Worm (Caenorhabditis elegans) whole organism, L4 larva: ENCODE measurements around the gene rpl-36.

Experiments
- D1046.2 ChIP-seq: fragments of 200-800 bp; sonication (Bioruptor generic); IDR thresholded peaks from 2 replicates; pipeline ENCODE4 v1.3.6; 2022; ENCODE audit warnings: missing genetic modification characterization, missing compliant biosample characterization
- F49E8.2 ChIP-seq: sonication (generic microtip); optimal IDR thresholded peaks from 2 replicates; lab custom pipeline; 2016; ENCODE audit warnings: missing compliant biosample characterization, mild to moderate bottlenecking, missing genetic modification characterization, borderline replicate concordance
- R02D3.7 ChIP-seq: fragments of 150-350 bp; sonication (generic microtip); optimal IDR thresholded peaks from 3 replicates; lab custom pipeline; 2014; ENCODE audit warnings: missing biosample characterization, missing genetic modification characterization
- T20F7.1 ChIP-seq: fragments of 200-800 bp; sonication (Bioruptor generic); optimal IDR thresholded peaks from 2 replicates; lab custom pipeline; 2018; ENCODE audit warnings: mild to moderate bottlenecking, missing genetic modification characterization, missing compliant biosample characterization
- Y105C5A.15 ChIP-seq: fragments of 200-800 bp; sonication (Bioruptor generic); IDR thresholded peaks from 2 replicates; pipeline ENCODE4 v1.3.6; 2022; ENCODE audit warnings: missing genetic modification characterization, missing compliant biosample characterization
- Y75B8A.6 ChIP-seq: fragments of 200-800 bp; sonication (Bioruptor generic); IDR thresholded peaks from 2 replicates; pipeline ENCODE4 v1.3.6; 2022; ENCODE audit warnings: missing genetic modification reagents, missing genetic modification characterization, missing compliant biosample characterization
- ZK546.5 ChIP-seq, 2 experiments: sonication (generic microtip); optimal IDR thresholded peaks; 2 replicates each; lab custom pipeline; 2017; ENCODE audit warnings: missing biosample characterization in 2 of 2, missing genetic modification characterization in 2 of 2
- aha-1 ChIP-seq: fragments of 150-350 bp; peaks from one replicate; lab custom pipeline; 2014; ENCODE audit warnings: missing biosample characterization, missing genetic modification characterization
- ama-1 ChIP-seq: fragments of 150-350 bp; optimal IDR thresholded peaks from 2 replicates; lab custom pipeline; 2014; ENCODE audit warnings: inconsistent platforms, mixed read lengths
- ceh-44 ChIP-seq: fragments of 200-800 bp; sonication (Bioruptor generic); IDR thresholded peaks from 2 replicates; pipeline ENCODE4 v1.3.6; 2022; ENCODE audit warnings: missing genetic modification reagents, missing genetic modification characterization, missing compliant biosample characterization
- ceh-82 ChIP-seq: sonication (generic microtip); optimal IDR thresholded peaks from 2 replicates; lab custom pipeline; 2017; ENCODE audit warnings: missing biosample characterization, missing genetic modification characterization
- ctbp-1 ChIP-seq: fragments of 200-800 bp; sonication (Bioruptor generic); IDR thresholded peaks from 2 replicates; pipeline ENCODE4 v1.3.6; 2022; ENCODE audit warnings: missing genetic modification reagents, missing genetic modification characterization, missing compliant biosample characterization
- daf-12 ChIP-seq: fragments of 150-350 bp; optimal IDR thresholded peaks from 2 replicates; lab custom pipeline; 2014; ENCODE audit warnings: missing biosample characterization, missing genetic modification reagents, missing genetic modification characterization
- daf-16 ChIP-seq, 3 experiments: sonication (generic microtip); optimal IDR thresholded peaks; 2 replicates each; lab custom pipeline; 2016 to 2017; ENCODE audit warnings: missing genetic modification characterization in 3 of 3, missing genetic modification reagents in 3 of 3, mild to moderate bottlenecking in 2 of 3, missing compliant biosample characterization in 2 of 3, missing biosample characterization in 1 of 3, moderate library complexity in 1 of 3
- daf-8 ChIP-seq: fragments of 200-800 bp; sonication (Bioruptor generic); IDR thresholded peaks from 2 replicates; pipeline ENCODE4 v1.3.6; 2022; ENCODE audit warnings: missing genetic modification characterization, missing compliant biosample characterization
- dpl-1 ChIP-seq: fragments of 150-350 bp; optimal IDR thresholded peaks from 2 replicates; lab custom pipeline; 2014; ENCODE audit warnings: missing biosample characterization, missing genetic modification reagents, missing genetic modification characterization
- duxl-1 ChIP-seq: sonication (generic microtip); optimal IDR thresholded peaks from 2 replicates; lab custom pipeline; 2016; ENCODE audit warnings: mild to moderate bottlenecking, missing genetic modification characterization, moderate library complexity, missing compliant biosample characterization; ENCODE audit not compliant: poor library complexity
- egl-27 ChIP-seq: sonication (generic microtip); optimal IDR thresholded peaks from 3 replicates; lab custom pipeline; 2017; ENCODE audit warnings: missing biosample characterization, missing genetic modification reagents, missing genetic modification characterization
- hif-1 ChIP-seq, 2 experiments: sonication (generic microtip); optimal IDR thresholded peaks; 2 replicates each; lab custom pipeline; 2016 to 2017; ENCODE audit warnings: missing compliant biosample characterization in 2 of 2, missing genetic modification characterization in 2 of 2, missing genetic modification reagents in 2 of 2, missing genotype in 2 of 2, mild to moderate bottlenecking in 1 of 2
- hmg-1.1 ChIP-seq: fragments of 200-800 bp; sonication (Bioruptor generic); IDR thresholded peaks from 2 replicates; pipeline ENCODE4 v1.3.6; 2022; ENCODE audit warnings: missing genetic modification reagents, missing genetic modification characterization, missing compliant biosample characterization
- lim-7 ChIP-seq: fragments of 200-800 bp; sonication (Bioruptor generic); IDR thresholded peaks from 2 replicates; pipeline ENCODE4 v1.3.6; 2022; ENCODE audit warnings: missing genetic modification characterization, missing compliant biosample characterization
- lin-1 ChIP-seq: fragments of 200-800 bp; sonication (Bioruptor generic); IDR thresholded peaks from 2 replicates; pipeline ENCODE4 v1.3.6; 2022; ENCODE audit warnings: missing genetic modification reagents, missing genetic modification characterization, missing compliant biosample characterization
- lin-29 ChIP-seq: fragments of 200-800 bp; sonication (Bioruptor generic); IDR thresholded peaks from 2 replicates; pipeline ENCODE4 v1.3.6; 2022; ENCODE audit warnings: missing genetic modification reagents, missing genetic modification characterization, missing compliant biosample characterization
- lir-3 ChIP-seq: sonication (generic microtip); optimal IDR thresholded peaks from 2 replicates; lab custom pipeline; 2016; ENCODE audit warnings: mild to moderate bottlenecking, missing genetic modification characterization, missing compliant biosample characterization
- lsy-2 ChIP-seq, 2 experiments: fragments of 150-350 bp in 1 of 2; sonication (generic microtip) in 1 of 2; optimal IDR thresholded peaks; 2 replicates each; lab custom pipeline; 2014 to 2017; ENCODE audit warnings: missing biosample characterization in 2 of 2, missing genetic modification characterization in 2 of 2
- madf-9 ChIP-seq: fragments of 200-800 bp; sonication (Bioruptor generic); conservative IDR thresholded peaks from 2 replicates; pipeline ENCODE4 v1.3.6; 2022; ENCODE audit warnings: missing genetic modification reagents, missing genetic modification characterization, missing compliant biosample characterization
- mdl-1 ChIP-seq, 2 experiments: fragments of 150-350 bp in 1 of 2; sonication (generic microtip) in 1 of 2; optimal IDR thresholded peaks; 2 replicates each; lab custom pipeline; 2014 to 2017; ENCODE audit warnings: missing biosample characterization in 2 of 2, missing genetic modification characterization in 2 of 2
- mep-1 ChIP-seq: fragments of 150-350 bp; sonication (generic microtip); optimal IDR thresholded peaks from 3 replicates; lab custom pipeline; 2014; ENCODE audit warnings: missing biosample characterization, missing genetic modification characterization
- mxl-2 ChIP-seq: fragments of 200-800 bp; sonication (Bioruptor generic); conservative IDR thresholded peaks from 2 replicates; pipeline ENCODE4 v1.3.6; 2022; ENCODE audit warnings: missing genetic modification reagents, missing genetic modification characterization, missing compliant biosample characterization
- mxl-3 ChIP-seq: fragments of 200-800 bp; sonication (Bioruptor generic); optimal IDR thresholded peaks from 2 replicates; lab custom pipeline; 2018; ENCODE audit warnings: mild to moderate bottlenecking, missing genetic modification characterization, missing compliant biosample characterization
- nhr-10 ChIP-seq: fragments of 150-350 bp; optimal IDR thresholded peaks from 2 replicates; lab custom pipeline; 2014; ENCODE audit warnings: missing biosample characterization, missing genetic modification characterization
- nhr-102 ChIP-seq: sonication (generic microtip); optimal IDR thresholded peaks from 2 replicates; lab custom pipeline; 2016; ENCODE audit warnings: mild to moderate bottlenecking, missing genetic modification characterization, moderate library complexity, missing compliant biosample characterization
- nhr-11 ChIP-seq: fragments of 150-350 bp; optimal IDR thresholded peaks from 2 replicates; lab custom pipeline; 2014; ENCODE audit warnings: missing biosample characterization, missing genetic modification characterization
- nhr-25 ChIP-seq: sonication (generic microtip); optimal IDR thresholded peaks from 2 replicates; lab custom pipeline; 2017; ENCODE audit warnings: missing genetic modification characterization, mild to moderate bottlenecking, missing compliant biosample characterization, antibody characterized with exemption, moderate library complexity, borderline replicate concordance; ENCODE audit not compliant: insufficient read depth
- nhr-28 ChIP-seq: fragments of 150-350 bp; optimal IDR thresholded peaks from 2 replicates; lab custom pipeline; 2014; ENCODE audit warnings: missing biosample characterization, missing genetic modification characterization
- nhr-6 ChIP-seq: fragments of 150-350 bp; optimal IDR thresholded peaks from 2 replicates; lab custom pipeline; 2014; ENCODE audit warnings: missing biosample characterization, missing genetic modification characterization
- php-3 ChIP-seq: fragments of 200-800 bp; sonication (Bioruptor generic); IDR thresholded peaks from 2 replicates; pipeline ENCODE4 v1.3.6; 2022; ENCODE audit warnings: missing genetic modification reagents, missing genetic modification characterization, missing compliant biosample characterization
- rbr-2 ChIP-seq: sonication (generic microtip); optimal IDR thresholded peaks from 2 replicates; lab custom pipeline; 2016; ENCODE audit warnings: missing genotype, missing genetic modification characterization, missing compliant biosample characterization
- saeg-2 ChIP-seq: fragments of 200-800 bp; sonication (Bioruptor generic); IDR thresholded peaks from 2 replicates; pipeline ENCODE4 v1.3.6; 2022; ENCODE audit warnings: missing genetic modification reagents, missing genetic modification characterization, missing compliant biosample characterization
- set-16 ChIP-seq: fragments of 200-800 bp; sonication (Bioruptor generic); IDR thresholded peaks from 2 replicates; pipeline ENCODE4 v1.3.6; 2022; ENCODE audit warnings: missing genetic modification reagents, missing genetic modification characterization, missing compliant biosample characterization
- spr-1 ChIP-seq: sonication (generic microtip); optimal IDR thresholded peaks from 2 replicates; lab custom pipeline; 2016; ENCODE audit warnings: mild to moderate bottlenecking, missing genetic modification characterization, missing compliant biosample characterization
- tra-1 ChIP-seq: fragments of 200-800 bp; sonication (Bioruptor generic); IDR thresholded peaks from 2 replicates; pipeline ENCODE4 v1.3.6; 2022; ENCODE audit warnings: missing genetic modification reagents, missing genetic modification characterization, missing compliant biosample characterization
- unc-62 ChIP-seq, 3 experiments: fragments of 150-350 bp in 1 of 3; sonication (generic microtip); optimal IDR thresholded peaks in 2 of 3; peaks in 1 of 3; 1 replicate in 1 of 3; 2 replicates in 2 of 3; lab custom pipeline; 2014 to 2017; ENCODE audit warnings: missing biosample characterization in 3 of 3, missing genetic modification characterization in 3 of 3, missing genetic modification reagents in 3 of 3, missing genotype in 1 of 3
- zag-1 ChIP-seq: fragments of 150-350 bp; optimal IDR thresholded peaks from 2 replicates; lab custom pipeline; 2014; ENCODE audit warnings: missing biosample characterization, missing genetic modification characterization
- zfp-3 ChIP-seq: fragments of 200-800 bp; sonication (Bioruptor generic); conservative IDR thresholded peaks from 2 replicates; pipeline ENCODE4 v1.3.6; 2022; ENCODE audit warnings: missing genetic modification reagents, missing genetic modification characterization, missing compliant biosample characterization

Gene rpl-36

DNA sequence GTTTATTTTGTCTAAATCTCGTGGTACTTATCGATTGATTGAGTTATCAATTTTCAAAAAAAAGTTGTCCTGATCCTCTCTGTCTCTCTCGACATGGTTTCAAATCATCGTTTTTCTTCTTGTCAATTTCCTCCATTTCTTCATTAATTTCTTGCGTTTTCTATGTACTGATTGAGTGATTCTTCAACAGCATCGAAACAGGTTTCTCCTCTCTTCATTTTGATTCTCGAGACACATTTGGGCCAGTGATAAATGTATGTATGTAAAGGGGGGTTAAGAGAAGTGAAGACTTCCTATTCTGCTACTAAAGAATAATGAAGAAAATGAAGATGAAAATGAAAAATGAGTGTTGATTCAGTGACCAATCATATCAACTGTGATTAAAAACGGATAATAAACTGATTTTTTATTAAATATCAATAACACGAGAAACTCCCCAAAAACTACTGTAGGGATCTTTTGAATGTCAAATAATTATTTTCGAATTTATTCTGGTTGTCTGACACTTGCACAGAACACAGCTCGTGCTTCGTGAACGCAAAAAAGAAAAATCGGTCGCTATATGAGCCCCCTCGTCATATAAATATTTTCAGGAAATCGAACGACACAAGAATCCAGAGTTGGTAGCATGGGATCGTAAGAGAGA, 23.2 kb downstream of the rpl-36 start (continued):
- TF ChIP-seq aha-1 (peak; percentile 95), F49E8.2 (tag; lab: Kevin White, UChicago) (no peak), mdl-1 (tag; optimal IDR thresholded peaks at IDR 0.05; lab: Kevin White, UChicago) (peak in 1 of 2 experiments; percentile 50), php-3 (no peak)

DNA sequence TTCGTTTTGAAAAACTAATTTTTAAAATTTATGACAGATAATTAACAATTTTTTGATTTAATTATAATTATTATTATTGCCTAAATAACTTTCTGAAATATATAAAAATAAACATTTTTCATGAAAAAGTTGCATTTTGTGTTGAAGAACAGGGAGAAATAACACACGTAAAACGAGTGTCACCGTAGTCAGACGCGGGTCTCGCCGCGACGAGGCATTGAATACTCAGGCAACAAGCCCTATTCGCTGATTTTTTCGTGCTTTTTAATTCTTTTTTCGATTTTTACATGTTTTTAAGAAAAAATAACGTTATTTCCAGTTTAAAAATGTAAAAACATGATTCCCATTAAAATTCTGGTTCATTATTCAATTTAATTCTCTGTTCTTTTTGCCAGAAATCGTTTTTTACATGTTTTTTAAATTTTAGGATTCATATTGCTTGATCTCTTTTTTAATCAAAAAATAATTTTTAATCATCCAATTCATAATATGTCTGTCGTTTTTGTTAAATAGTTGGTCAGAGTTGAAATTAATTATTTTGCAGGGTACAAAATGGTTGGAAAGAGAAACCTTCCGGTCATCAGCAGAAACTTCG, 27.9 kb downstream of the rpl-36 start, which contains the start of gene rpl-6:
TSS of gene rpl-6 (plus strand) at position 545 of the 595 bp plus-strand sequence.
- TF ChIP-seq ceh-82 (tag; lab: Kevin White, UChicago): no peak
- TF ChIP-seq zag-1 (tag; lab: Kevin White, UChicago): no peak
- TF ChIP-seq mep-1 (tag; lab: Kevin White, UChicago): peak; percentile 91
- TF ChIP-seq mdl-1 (tag; optimal IDR thresholded peaks at IDR 0.05; lab: Kevin White, UChicago): peak in 1 of 2 experiments; percentile 26
- TF ChIP-seq madf-9: no peak
- peak in 1 of 2 experiments; percentile 82 for TF ChIP-seq hif-1 (tag; optimal IDR thresholded peaks at IDR 0.05; lab: Kevin White, UChicago)
- TF ChIP-seq set-16: no peak
- TF ChIP-seq rbr-2 (tag; lab: Kevin White, UChicago): peak; percentile 79
- peak; percentile 46; the same call in 1 of the 2 replicates for TF ChIP-seq ctbp-1
- TF ChIP-seq dpl-1 (GFP tag; lab: Kevin White, UChicago): peak; percentile 88
- TF ChIP-seq Y75B8A.6 (GFP tag; lab: Robert Waterston, UW): no peak
- 0 out of 2 replicates have a peak, but pooled peaks have one; percentile 32 for TF ChIP-seq ceh-44 (GFP tag; lab: Robert Waterston, UW)
- peak; percentile 99 for TF ChIP-seq D1046.2 (GFP tag; lab: Robert Waterston, UW)
- peak; percentile 82 for TF ChIP-seq nhr-102 (tag; lab: Kevin White, UChicago)
- 0 out of 2 replicates have a peak, but pooled peaks have one; percentile 17 for TF ChIP-seq lim-7 (GFP tag; lab: Robert Waterston, UW)
- no peak for TF ChIP-seq Y105C5A.15 (GFP tag; lab: Robert Waterston, UW)
- peak; percentile 87 for TF ChIP-seq nhr-11 (tag; lab: Kevin White, UChicago)
- TF ChIP-seq lin-29 (GFP tag; lab: Robert Waterston, UW): no peak
- peak; percentile 66; the same call in 1 of the 2 replicates for TF ChIP-seq zfp-3 (GFP tag; lab: Robert Waterston, UW)
- no peak for TF ChIP-seq mxl-2 (GFP tag; lab: Robert Waterston, UW)
- peak; percentile 78 for TF ChIP-seq hmg-1.1 (GFP tag; lab: Robert Waterston, UW)
- no peak for TF ChIP-seq daf-12 (tag; lab: Kevin White, UChicago)
- peak; percentile 62 for TF ChIP-seq nhr-25 (tag; lab: Kevin White, UChicago)
- TF ChIP-seq tra-1 (GFP tag; lab: Robert Waterston, UW): peak; percentile 20; the same call in 1 of the 2 replicates
- TF ChIP-seq aha-1: peak; percentile 99
- peak; percentile 64 for TF ChIP-seq duxl-1
- no peak for TF ChIP-seq daf-16 (GFP tag; optimal IDR thresholded peaks at IDR 0.05; lab: Kevin White, UChicago)
- TF ChIP-seq daf-16 (tag; optimal IDR thresholded peaks at IDR 0.05; lab: Kevin White, UChicago): peak; percentile 85
- TF ChIP-seq lin-1 (GFP tag; lab: Robert Waterston, UW): no peak
- TF ChIP-seq mxl-3 (GFP tag; lab: Kevin White, UChicago): peak; percentile 31
- TF ChIP-seq egl-27 (tag; lab: Kevin White, UChicago): peak; percentile 23
- no peak for TF ChIP-seq daf-8 (GFP tag; lab: Robert Waterston, UW)
- TF ChIP-seq lsy-2 (tag; optimal IDR thresholded peaks at IDR 0.05; lab: Kevin White, UChicago): peak; percentile 98 to 100
- TF ChIP-seq R02D3.7 (tag; lab: Kevin White, UChicago): no peak
- TF ChIP-seq ama-1 (lab: Kevin White, UChicago): peak; percentile 33
- peak; percentile 56 for TF ChIP-seq spr-1 (tag; lab: Kevin White, UChicago)
- peak in 1 of 2 experiments; percentile 77 for TF ChIP-seq ZK546.5 (tag; optimal IDR thresholded peaks at IDR 0.05; lab: Kevin White, UChicago)
- no peak for TF ChIP-seq nhr-10
- peak; percentile 88 for TF ChIP-seq nhr-28 (tag; lab: Kevin White, UChicago)
- peak; percentile 87 for TF ChIP-seq T20F7.1
- no peak for TF ChIP-seq saeg-2 (GFP tag; lab: Robert Waterston, UW)
- no peak for TF ChIP-seq lir-3
- TF ChIP-seq F49E8.2 (tag; lab: Kevin White, UChicago): no peak
- TF ChIP-seq nhr-6 (tag; lab: Kevin White, UChicago): peak; percentile 90
- no peak for TF ChIP-seq unc-62 (GFP tag; optimal IDR thresholded peaks at IDR 0.05 in 1 of 2; lab: Kevin White, UChicago)
- no peak for TF ChIP-seq unc-62 (tag; optimal IDR thresholded peaks at IDR 0.05; lab: Kevin White, UChicago)
